Worm (Caenorhabditis elegans): ENCODE data around the gene srsy-2.
A peak's percentile ranks its signal among the peaks of the same experiment; 100 is the strongest.

Gene srsy-2

DNA sequence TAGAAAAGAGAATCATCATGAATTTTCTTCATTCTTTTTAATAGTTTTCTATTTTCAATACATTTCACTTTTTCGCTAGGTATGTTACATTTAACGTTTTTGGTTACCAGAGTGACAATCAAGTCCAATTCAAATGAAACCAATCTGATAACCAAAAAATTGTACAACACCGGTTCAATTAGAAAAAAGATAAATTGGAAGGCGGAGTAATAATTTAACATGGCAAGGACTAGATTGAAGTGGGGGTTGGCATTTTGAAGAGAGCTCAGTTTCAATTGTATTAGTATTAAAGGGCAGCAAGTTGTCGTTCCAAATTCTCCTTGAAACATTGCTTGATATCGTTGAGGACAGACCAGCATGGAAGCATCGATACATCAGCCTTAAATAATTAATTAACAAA lies 25.8 kb upstream of the srsy-2 start:
- no peak for TF ChIP-seq drap-1 (GFP tag; optimal IDR thresholded peaks at IDR 0.05)
- no peak for TF ChIP-seq blmp-1 (tag; optimal IDR thresholded peaks at IDR 0.05)
- no peak for TF ChIP-seq hlh-1 (tag; optimal IDR thresholded peaks at IDR 0.05)
- TF ChIP-seq mep-1 (tag; optimal IDR thresholded peaks at IDR 0.05), result no peak
- no peak for TF ChIP-seq snpc-4 (tag; optimal IDR thresholded peaks at IDR 0.05)
- TF ChIP-seq lin-13 (tag; optimal IDR thresholded peaks at IDR 0.05), result no peak
- TF ChIP-seq bed-3 (GFP tag; optimal IDR thresholded peaks at IDR 0.05), result no peak

DNA sequence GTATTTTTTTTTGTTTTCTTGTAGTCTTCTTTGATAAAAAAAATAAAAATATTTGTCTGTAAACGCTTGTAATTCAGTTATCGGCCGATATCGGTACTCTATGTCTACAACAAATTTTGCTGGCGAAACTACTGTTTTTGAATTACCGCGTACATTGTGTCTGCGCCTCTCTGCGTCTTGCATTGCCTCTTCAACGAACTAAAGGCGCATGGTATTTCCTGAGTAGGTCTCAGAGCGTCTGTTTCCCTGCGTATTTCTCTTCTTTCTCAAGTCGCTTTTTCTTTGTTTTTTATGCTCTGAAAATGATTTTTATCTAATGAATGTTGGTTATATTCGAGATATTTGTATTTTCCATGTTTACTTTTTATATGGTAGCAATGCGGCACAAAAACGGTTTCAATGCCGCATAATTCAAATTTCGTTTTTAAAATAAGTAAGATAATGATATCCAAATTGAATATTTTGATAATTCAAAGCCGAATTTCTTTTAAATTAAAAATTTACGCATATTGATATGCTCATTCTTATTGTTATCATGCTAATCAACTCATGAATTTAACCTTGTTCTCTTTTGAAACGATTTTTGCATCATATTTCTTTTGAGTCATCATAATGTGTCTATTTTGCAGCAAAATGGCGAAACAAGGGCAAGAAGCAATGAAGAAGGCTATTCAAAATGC lies 24.0 kb upstream of the srsy-2 start, which contains the start of gene phb-2:
Gene phb-2, plus strand, starts transcription at position 630 of the 680 bp plus-strand sequence.
- peak; percentile 32 for TF ChIP-seq unc-62 (GFP tag; optimal IDR thresholded peaks at IDR 0.05)
- TF ChIP-seq nhr-76 (tag; optimal IDR thresholded peaks at IDR 0.05), result no peak
- no peak for TF ChIP-seq drap-1 (GFP tag; optimal IDR thresholded peaks at IDR 0.05)
- TF ChIP-seq pha-4 (tag; optimal IDR thresholded peaks at IDR 0.05), result peak; percentile 92
- TF ChIP-seq M03D4.4 (tag; optimal IDR thresholded peaks at IDR 0.05), result no peak
- TF ChIP-seq unc-120 (tag; optimal IDR thresholded peaks at IDR 0.05; ENCODE audit: poor library complexity, severe bottlenecking), result peak; percentile 60
- TF ChIP-seq bed-3 (GFP tag; optimal IDR thresholded peaks at IDR 0.05), result no peak
- no peak for TF ChIP-seq ceh-83 (GFP tag; optimal IDR thresholded peaks at IDR 0.05)
- peak; percentile 11 for TF ChIP-seq nhr-2 (tag; optimal IDR thresholded peaks at IDR 0.05)
- peak; percentile 56 for TF ChIP-seq hlh-1 (tag; optimal IDR thresholded peaks at IDR 0.05)
- no peak for TF ChIP-seq ceh-43 (GFP tag; optimal IDR thresholded peaks at IDR 0.05)
- no peak for TF ChIP-seq ztf-11 (tag; optimal IDR thresholded peaks at IDR 0.05)
- TF ChIP-seq ces-1 (GFP tag; optimal IDR thresholded peaks at IDR 0.05), result peak; percentile 24
- TF ChIP-seq sem-2 (GFP tag; optimal IDR thresholded peaks at IDR 0.05), result no peak
- TF ChIP-seq nhr-12 (tag; optimal IDR thresholded peaks at IDR 0.05), result no peak
- TF ChIP-seq mep-1 (tag; optimal IDR thresholded peaks at IDR 0.05), result peak; percentile 81
- peak; percentile 37 for TF ChIP-seq sptf-1 (tag; optimal IDR thresholded peaks at IDR 0.05)
- TF ChIP-seq tbx-8 (GFP tag; optimal IDR thresholded peaks at IDR 0.05), result no peak
- peak; percentile 81 for TF ChIP-seq nhr-237 (tag; optimal IDR thresholded peaks at IDR 0.05)
- no peak for TF ChIP-seq lin-13 (tag; optimal IDR thresholded peaks at IDR 0.05)
- TF ChIP-seq unc-39 (tag; optimal IDR thresholded peaks at IDR 0.05), result no peak
- peak; percentile 20 for TF ChIP-seq ceh-39 (tag; optimal IDR thresholded peaks at IDR 0.05)
- TF ChIP-seq mls-2 (tag; optimal IDR thresholded peaks at IDR 0.05), result no peak
- TF ChIP-seq elt-3 (tag; optimal IDR thresholded peaks at IDR 0.05), result no peak
- TF ChIP-seq elt-1 (tag; optimal IDR thresholded peaks at IDR 0.05; ENCODE audit: borderline replicate concordance, insufficient read depth), result no peak
- TF ChIP-seq lin-32 (GFP tag; optimal IDR thresholded peaks at IDR 0.05), result no peak
- TF ChIP-seq lsy-2 (tag; optimal IDR thresholded peaks at IDR 0.05), result peak; percentile 81

DNA sequence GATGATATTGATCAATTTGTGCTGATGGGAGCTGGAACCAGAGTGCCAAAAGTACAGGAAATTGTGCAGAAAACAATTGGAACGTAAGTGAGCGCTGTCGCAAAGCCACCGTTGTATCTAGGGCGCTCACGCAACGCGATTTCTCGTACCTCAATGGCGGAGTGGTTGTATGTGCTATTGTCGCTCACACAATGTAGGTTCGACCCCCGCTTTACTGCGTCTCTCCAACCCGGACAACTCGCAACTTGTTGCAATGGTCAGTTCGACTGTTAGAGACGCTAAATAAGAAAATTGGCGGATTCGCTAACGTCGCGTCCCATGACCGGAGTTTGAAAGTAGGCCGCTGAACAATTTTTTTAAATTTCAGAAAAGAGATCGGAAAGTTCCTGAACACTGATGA lies 21.6 kb upstream of the srsy-2 start:
- TF ChIP-seq blmp-1 (tag; optimal IDR thresholded peaks at IDR 0.05), result no peak
- no peak for TF ChIP-seq unc-62 (GFP tag; optimal IDR thresholded peaks at IDR 0.05)
- peak; percentile 89 for TF ChIP-seq lin-32 (GFP tag; optimal IDR thresholded peaks at IDR 0.05)
- no peak for TF ChIP-seq nhr-2 (tag; optimal IDR thresholded peaks at IDR 0.05)
- no peak for TF ChIP-seq zip-8 (tag; optimal IDR thresholded peaks at IDR 0.05)
- TF ChIP-seq flh-1 (GFP tag; optimal IDR thresholded peaks at IDR 0.05), result no peak
- peak; percentile 35 for TF ChIP-seq unc-39 (tag; optimal IDR thresholded peaks at IDR 0.05)
- TF ChIP-seq snpc-4 (tag; optimal IDR thresholded peaks at IDR 0.05), result no peak
- no peak for TF ChIP-seq nhr-76 (tag; optimal IDR thresholded peaks at IDR 0.05)
- TF ChIP-seq nhr-237 (tag; optimal IDR thresholded peaks at IDR 0.05), result no peak
- TF ChIP-seq ces-1 (GFP tag; optimal IDR thresholded peaks at IDR 0.05), result no peak
- no peak for TF ChIP-seq nhr-12 (tag; optimal IDR thresholded peaks at IDR 0.05)
- no peak for TF ChIP-seq ceh-39 (tag; optimal IDR thresholded peaks at IDR 0.05)
- TF ChIP-seq sptf-1 (tag; optimal IDR thresholded peaks at IDR 0.05), result peak; percentile 92
- TF ChIP-seq cnd-1 (tag; optimal IDR thresholded peaks at IDR 0.05), result peak; percentile 90
- peak; percentile 50 for TF ChIP-seq lin-13 (tag; optimal IDR thresholded peaks at IDR 0.05)
- peak; percentile 93 for TF ChIP-seq ceh-83 (GFP tag; optimal IDR thresholded peaks at IDR 0.05)
- peak; percentile 61 for TF ChIP-seq bed-3 (GFP tag; optimal IDR thresholded peaks at IDR 0.05)
- peak; percentile 91 for TF ChIP-seq tbx-8 (GFP tag; optimal IDR thresholded peaks at IDR 0.05)
- TF ChIP-seq mep-1 (tag; optimal IDR thresholded peaks at IDR 0.05), result peak; percentile 23
- TF ChIP-seq unc-120 (tag; optimal IDR thresholded peaks at IDR 0.05; ENCODE audit: poor library complexity, severe bottlenecking), result peak; percentile 82
- TF ChIP-seq nhr-28 (tag; optimal IDR thresholded peaks at IDR 0.05), result no peak
- peak; percentile 12 for TF ChIP-seq hlh-1 (tag; optimal IDR thresholded peaks at IDR 0.05)
- peak; percentile 88 for TF ChIP-seq M03D4.4 (tag; optimal IDR thresholded peaks at IDR 0.05)
- peak; percentile 91 for TF ChIP-seq mls-2 (tag; optimal IDR thresholded peaks at IDR 0.05)
- TF ChIP-seq elt-1 (tag; optimal IDR thresholded peaks at IDR 0.05; ENCODE audit: borderline replicate concordance, insufficient read depth), result no peak
- TF ChIP-seq drap-1 (GFP tag; optimal IDR thresholded peaks at IDR 0.05), result peak; percentile 88
- TF ChIP-seq pha-4 (tag; optimal IDR thresholded peaks at IDR 0.05), result peak; percentile 65
- TF ChIP-seq ham-2 (GFP tag; optimal IDR thresholded peaks at IDR 0.05), result peak; percentile 79
- TF ChIP-seq lsy-2 (tag; optimal IDR thresholded peaks at IDR 0.05), result no peak
- TF ChIP-seq ceh-43 (GFP tag; optimal IDR thresholded peaks at IDR 0.05), result peak; percentile 74
- no peak for TF ChIP-seq mab-5 (tag; optimal IDR thresholded peaks at IDR 0.05)
- peak; percentile 85 for TF ChIP-seq sem-2 (GFP tag; optimal IDR thresholded peaks at IDR 0.05)
- no peak for TF ChIP-seq elt-3 (tag; optimal IDR thresholded peaks at IDR 0.05)
- TF ChIP-seq ztf-11 (tag; optimal IDR thresholded peaks at IDR 0.05), result no peak
